Fruit fly (Drosophila melanogaster) whole organism, embryonic: ENCODE data around the gene Fbw5.
A peak's percentile ranks its signal among the peaks of the same experiment; 100 is the strongest.

ENCODE experiments used
- CG1024 ChIP-seq: fragments of 200-800 bp; sonication (Bioruptor generic); IDR thresholded peaks from 2 replicates; pipeline ENCODE4 v1.3.6; 2022; ENCODE audit warnings: missing biosample characterization, missing genetic modification characterization
- CG10462 ChIP-seq: fragments of 200-800 bp; sonication (Bioruptor generic); optimal IDR thresholded peaks from 2 replicates; lab custom pipeline; 2016; ENCODE audit warnings: missing biosample characterization, missing genetic modification characterization
- CG11456 ChIP-seq: fragments of 200-800 bp; sonication (Bioruptor generic); IDR thresholded peaks from 3 replicates; pipeline ENCODE4 v1.3.6; 2022; ENCODE audit warnings: missing biosample characterization, missing genetic modification characterization
- CG11560 ChIP-seq: fragments of 200-800 bp; sonication (Bioruptor generic); IDR thresholded peaks from 3 replicates; pipeline ENCODE4 v1.3.6; 2022; ENCODE audit warnings: missing biosample characterization, missing genetic modification characterization
- CG12942 ChIP-seq: fragments of 200-800 bp; sonication (Bioruptor generic); optimal IDR thresholded peaks from 3 replicates; lab custom pipeline; 2016; ENCODE audit warnings: missing biosample characterization, missing genetic modification characterization
- CG14014 ChIP-seq: fragments of 200-800 bp; sonication (Bioruptor generic); IDR thresholded peaks from 2 replicates; pipeline ENCODE4 v1.3.6; 2022; ENCODE audit warnings: missing biosample characterization, missing genetic modification characterization
- CG15514 ChIP-seq: fragments of 200-800 bp; sonication (Bioruptor generic); optimal IDR thresholded peaks from 3 replicates; lab custom pipeline; 2017; ENCODE audit warnings: missing biosample characterization, missing genetic modification characterization, mild to moderate bottlenecking, moderate library complexity, missing genetic modification reagents
- CG16779 ChIP-seq: fragments of 200-800 bp; sonication (Bioruptor generic); IDR thresholded peaks from 2 replicates; pipeline ENCODE4 v1.3.6; 2022; ENCODE audit warnings: missing biosample characterization, missing genetic modification characterization
- CG17385 ChIP-seq: fragments of 200-800 bp; sonication (Bioruptor generic); optimal IDR thresholded peaks from 3 replicates; lab custom pipeline; 2018; ENCODE audit warnings: missing biosample characterization, mild to moderate bottlenecking, missing genetic modification characterization
- CG2129 ChIP-seq: fragments of 200-800 bp; sonication (Bioruptor generic); IDR thresholded peaks from 2 replicates; pipeline ENCODE4 v1.3.6; 2022; ENCODE audit warnings: missing biosample characterization, missing genetic modification characterization; ENCODE audit not compliant: partially characterized antibody
- CG31365 ChIP-seq: fragments of 200-800 bp; sonication (Bioruptor generic); optimal IDR thresholded peaks from 2 replicates; lab custom pipeline; 2018; ENCODE audit warnings: missing biosample characterization, mild to moderate bottlenecking, missing genetic modification characterization
- CG3281 ChIP-seq: fragments of 200-800 bp; sonication (Bioruptor generic); optimal IDR thresholded peaks from 3 replicates; lab custom pipeline; 2017; ENCODE audit warnings: missing biosample characterization, mild to moderate bottlenecking, missing genetic modification characterization
- CG3838 ChIP-seq: fragments of 200-800 bp; sonication (Bioruptor generic); optimal IDR thresholded peaks from 3 replicates; lab custom pipeline; 2016; ENCODE audit warnings: missing biosample characterization, missing genetic modification characterization
- CG43689 ChIP-seq: fragments of 200-800 bp; sonication (Bioruptor generic); IDR thresholded peaks from 2 replicates; pipeline ENCODE4 v1.3.6; 2022; ENCODE audit warnings: missing biosample characterization, missing genetic modification characterization
- CG4820 ChIP-seq: fragments of 200-800 bp; sonication (Bioruptor generic); optimal IDR thresholded peaks from 3 replicates; lab custom pipeline; 2016; ENCODE audit warnings: missing biosample characterization, missing genetic modification characterization
- CG4854 ChIP-seq: fragments of 200-800 bp; sonication (Bioruptor generic); optimal IDR thresholded peaks from 2 replicates; lab custom pipeline; 2016; ENCODE audit warnings: missing biosample characterization, missing genetic modification characterization, inconsistent platforms
- CG6175 ChIP-seq: fragments of 200-800 bp; sonication (Bioruptor generic); IDR thresholded peaks from 3 replicates; pipeline ENCODE4 v1.3.6; 2022; ENCODE audit warnings: missing biosample characterization, missing genetic modification characterization
- CG6854 ChIP-seq: fragments of 200-800 bp; sonication (Bioruptor generic); optimal IDR thresholded peaks from 3 replicates; lab custom pipeline; 2017; ENCODE audit warnings: missing biosample characterization, mild to moderate bottlenecking, missing genetic modification characterization
- CG9727 ChIP-seq: fragments of 200-800 bp; sonication (Bioruptor generic); optimal IDR thresholded peaks from 3 replicates; lab custom pipeline; 2017; ENCODE audit warnings: missing biosample characterization, mild to moderate bottlenecking, missing genetic modification characterization
- Dip2 ChIP-seq: fragments of 200-800 bp; sonication (Bioruptor generic); IDR thresholded peaks from 2 replicates; pipeline ENCODE4 v1.3.6; 2022; ENCODE audit warnings: missing biosample characterization, missing genetic modification characterization
- Doc2 ChIP-seq: fragments of 200-800 bp; sonication (Bioruptor generic); IDR thresholded peaks from 2 replicates; pipeline ENCODE4 v1.3.6; 2022; ENCODE audit warnings: missing biosample characterization, missing genetic modification characterization
- E2f1 ChIP-seq: fragments of 200-800 bp; sonication (Bioruptor generic); IDR thresholded peaks from 2 replicates; pipeline ENCODE4 v1.3.6; 2022; ENCODE audit warnings: missing biosample characterization, missing genetic modification characterization
- ERR ChIP-seq: fragments of 200-800 bp; sonication (Bioruptor generic); optimal IDR thresholded peaks from 2 replicates; lab custom pipeline; 2016; ENCODE audit warnings: missing biosample characterization, missing genetic modification characterization
- Ets65A ChIP-seq: fragments of 200-800 bp; sonication (Bioruptor generic); peaks from one replicate; lab custom pipeline; 2016; ENCODE audit warnings: missing biosample characterization, missing genetic modification characterization
- HLH4C ChIP-seq: fragments of 200-800 bp; sonication (Bioruptor generic); IDR thresholded peaks from 3 replicates; pipeline ENCODE4 v1.3.6; 2022; ENCODE audit warnings: missing biosample characterization, missing genetic modification characterization; ENCODE audit not compliant: partially characterized antibody
- HLHmδ ChIP-seq: fragments of 200-800 bp; sonication (Bioruptor generic); optimal IDR thresholded peaks from 2 replicates; lab custom pipeline; 2018; ENCODE audit warnings: missing biosample characterization, mild to moderate bottlenecking, missing genetic modification characterization, moderate library complexity
- Mad ChIP-seq: fragments of 200-800 bp; sonication (Bioruptor generic); optimal IDR thresholded peaks from 2 replicates; lab custom pipeline; 2016; ENCODE audit warnings: missing biosample characterization, missing genetic modification characterization
- NC2α ChIP-seq: fragments of 200-800 bp; sonication (Bioruptor generic); optimal IDR thresholded peaks from 2 replicates; lab custom pipeline; 2016; ENCODE audit warnings: missing biosample characterization, missing genetic modification characterization
- Oaz ChIP-seq: fragments of 200-800 bp; sonication (Bioruptor generic); IDR thresholded peaks from 2 replicates; pipeline ENCODE4 v1.3.6; 2022; ENCODE audit warnings: missing biosample characterization, missing genetic modification characterization
- Opbp ChIP-seq: fragments of 200-800 bp; sonication (Bioruptor generic); IDR thresholded peaks from 3 replicates; pipeline ENCODE4 v1.3.6; 2022; ENCODE audit warnings: missing biosample characterization, missing genetic modification characterization; ENCODE audit not compliant: partially characterized antibody
- Side ChIP-seq: fragments of 200-800 bp; sonication (Bioruptor generic); optimal IDR thresholded peaks from 2 replicates; lab custom pipeline; 2016; ENCODE audit warnings: missing biosample characterization, missing genetic modification characterization
- Tbp ChIP-seq: fragments of >200 bp; optimal IDR thresholded peaks from 2 replicates; lab custom pipeline; 2018; ENCODE audit warnings: missing biosample characterization, missing genetic modification characterization
- Usf ChIP-seq: fragments of 200-800 bp; sonication (Bioruptor generic); optimal IDR thresholded peaks from 2 replicates; lab custom pipeline; 2017; ENCODE audit warnings: missing genotype, missing biosample characterization, missing genetic modification characterization
- abd-A ChIP-seq: fragments of 200-800 bp; sonication (Bioruptor generic); optimal IDR thresholded peaks from 3 replicates; lab custom pipeline; 2019; ENCODE audit warnings: missing biosample characterization, mild to moderate bottlenecking, missing genetic modification characterization, moderate library complexity
- ato ChIP-seq: fragments of 200-800 bp; sonication (Bioruptor generic); IDR thresholded peaks from 2 replicates; pipeline ENCODE4 v1.3.6; 2022; ENCODE audit warnings: missing biosample characterization, missing genetic modification characterization; ENCODE audit not compliant: partially characterized antibody
- dati ChIP-seq: fragments of 200-800 bp; sonication (Bioruptor generic); IDR thresholded peaks from 2 replicates; pipeline ENCODE4 v1.3.6; 2022; ENCODE audit warnings: missing biosample characterization, missing genetic modification characterization
- disco-r ChIP-seq: fragments of 200-800 bp; sonication (Bioruptor generic); optimal IDR thresholded peaks from 2 replicates; lab custom pipeline; 2016; ENCODE audit warnings: missing biosample characterization, missing genetic modification characterization
- ems ChIP-seq: fragments of 200-800 bp; sonication (Bioruptor generic); optimal IDR thresholded peaks from 3 replicates; lab custom pipeline; 2016; ENCODE audit warnings: missing biosample characterization, missing genetic modification characterization
- exex ChIP-seq: fragments of 200-800 bp; sonication (Bioruptor generic); optimal IDR thresholded peaks from 4 replicates; lab custom pipeline; 2018; ENCODE audit warnings: missing biosample characterization, mild to moderate bottlenecking, missing genetic modification characterization, moderate library complexity
- gcm2 ChIP-seq: fragments of 200-800 bp; sonication (Bioruptor generic); optimal IDR thresholded peaks from 2 replicates; lab custom pipeline; 2016; ENCODE audit warnings: missing biosample characterization, missing genetic modification characterization
- gem ChIP-seq: fragments of 200-800 bp; sonication (Bioruptor generic); optimal IDR thresholded peaks from 2 replicates; lab custom pipeline; 2019; ENCODE audit warnings: missing biosample characterization, mild to moderate bottlenecking, missing genetic modification characterization, moderate library complexity
- gsb ChIP-seq: fragments of 200-800 bp; sonication (Bioruptor generic); IDR thresholded peaks from 2 replicates; pipeline ENCODE4 v1.3.6; 2022; ENCODE audit warnings: missing biosample characterization, missing genetic modification characterization
- ham ChIP-seq: fragments of 200-800 bp; sonication (Bioruptor generic); IDR thresholded peaks from 2 replicates; pipeline ENCODE4 v1.3.6; 2022; ENCODE audit warnings: missing biosample characterization, missing genetic modification characterization
- kay ChIP-seq: fragments of 200-800 bp; sonication (Bioruptor generic); optimal IDR thresholded peaks from 2 replicates; lab custom pipeline; 2016; ENCODE audit warnings: missing biosample characterization, missing genetic modification characterization
- ken ChIP-seq: fragments of 200-800 bp; sonication (Bioruptor generic); IDR thresholded peaks from 3 replicates; pipeline ENCODE4 v1.3.6; 2022; ENCODE audit warnings: missing biosample characterization, missing genetic modification characterization
- lov ChIP-seq, 2 experiments: fragments of 200-800 bp in 1 of 2; fragments of >200 bp in 1 of 2; sonication (Bioruptor generic) in 1 of 2; IDR thresholded peaks in 1 of 2; optimal IDR thresholded peaks in 1 of 2; 2 replicates in 1 of 2; 3 replicates in 1 of 2; pipeline versions ENCODE4 v1.3.6 to Lab custom; 2017 to 2022; ENCODE audit warnings: missing biosample characterization in 1 of 2, missing genetic modification characterization in 1 of 2
- otp ChIP-seq: fragments of 200-800 bp; sonication (Bioruptor generic); IDR thresholded peaks from 3 replicates; pipeline ENCODE4, ENCODE4 v1.3.6; 2022; ENCODE audit warnings: missing biosample characterization, missing genetic modification characterization
- pnt ChIP-seq: fragments of 200-800 bp; sonication (Bioruptor generic); optimal IDR thresholded peaks from 3 replicates; lab custom pipeline; 2016; ENCODE audit warnings: missing biosample characterization, missing genetic modification characterization
- slbo ChIP-seq: fragments of 200-800 bp; sonication (Bioruptor generic); IDR thresholded peaks from 2 replicates; pipeline ENCODE4 v1.3.6; 2022; ENCODE audit warnings: missing biosample characterization, missing genetic modification characterization
- so ChIP-seq: fragments of 200-800 bp; sonication (Bioruptor generic); IDR thresholded peaks from 3 replicates; pipeline ENCODE4 v1.3.6; 2022; ENCODE audit warnings: missing biosample characterization, missing genetic modification characterization

Gene Fbw5

DNA sequence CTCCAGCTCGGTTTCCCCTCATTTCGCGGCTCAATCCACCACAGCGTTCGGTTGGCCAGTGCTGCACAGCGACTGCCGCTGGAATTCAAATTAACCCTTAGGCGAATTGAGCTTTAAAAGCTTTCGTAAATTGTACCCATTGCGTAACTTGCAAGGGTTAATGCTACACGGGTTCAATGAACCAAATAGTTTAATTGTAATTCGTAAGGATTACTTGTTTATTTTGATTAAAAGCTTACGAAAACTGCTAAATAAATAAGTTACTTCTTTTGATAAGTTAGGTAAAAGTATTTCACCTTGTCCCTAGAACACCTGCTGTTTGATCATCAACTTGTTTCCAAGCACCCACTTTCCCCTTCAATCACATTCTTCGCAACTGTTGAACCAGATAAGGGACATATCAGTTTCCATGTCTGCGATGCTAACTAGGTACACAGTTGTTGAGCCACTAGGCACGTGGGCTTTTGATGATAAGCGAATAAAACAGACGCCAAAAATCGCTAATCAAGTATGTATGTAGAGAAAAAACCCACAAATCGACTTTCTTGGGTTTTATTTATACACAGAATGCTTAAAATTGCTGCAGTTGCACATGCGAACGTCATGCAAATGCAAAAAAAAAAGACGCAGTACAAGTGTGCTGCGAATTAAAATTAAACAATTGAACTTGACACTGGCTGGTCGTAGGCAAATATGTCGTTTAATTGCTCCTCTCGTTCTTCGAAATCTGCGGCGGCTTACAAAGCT, 19.6 kb downstream of the Fbw5 start, which contains the start of gene Pfas (continued):
- TF ChIP-seq CG16779 (GFP tag; lab: Robert Waterston, UW) (no peak), Doc2 (GFP tag; lab: Robert Waterston, UW) (no peak), CG43689 (GFP tag; lab: Robert Waterston, UW) (no peak), CG10462 (GFP tag; lab: Kevin White, UChicago) (no peak), slbo (GFP tag; lab: Robert Waterston, UW) (peak; percentile 65), CG12942 (peak; percentile 36), Opbp (GFP tag; lab: Robert Waterston, UW) (no peak), CG4854 (GFP tag; lab: Kevin White, UChicago) (peak; percentile 46), Usf (GFP tag; lab: Kevin White, UChicago) (no peak), lov (optimal IDR thresholded peaks at IDR 0.05; lab: Kevin White, UChicago) (no peak), lov (GFP tag; IDR thresholded peaks at IDR 0.05; lab: Robert Waterston, UW) (no peak), CG6175 (GFP tag; lab: Robert Waterston, UW) (no peak), Ets65A (GFP tag; lab: Kevin White, UChicago) (no peak), otp (GFP tag; lab: Robert Waterston, UW) (no peak), CG11560 (tag; lab: Robert Waterston, UW) (no peak), CG9727 (peak; percentile 62), ken (GFP tag; lab: Robert Waterston, UW) (peak; percentile 43; the same call in 1 of the 3 replicates), HLHmδ (GFP tag; lab: Kevin White, UChicago) (no peak), Dip2 (GFP tag; lab: Robert Waterston, UW) (no peak), so (GFP tag; lab: Robert Waterston, UW) (no peak), Mad (no peak), CG15514 (GFP tag; lab: Kevin White, UChicago) (peak; percentile 76), ERR (GFP tag; lab: Kevin White, UChicago) (peak; percentile 46), gem (tag; lab: Kevin White, UChicago) (no peak), E2f1 (GFP tag; lab: Robert Waterston, UW) (peak; percentile 22; the same call in 1 of the 2 replicates), CG3281 (peak; percentile 73), CG2129 (GFP tag; lab: Robert Waterston, UW) (no peak), Oaz (GFP tag; lab: Robert Waterston, UW) (no peak), CG11456 (GFP tag; lab: Robert Waterston, UW) (0 out of 3 replicates have a peak, but pooled peaks have one; percentile 34), ems (peak; percentile 41), exex (peak; percentile 78), NC2α (GFP tag; lab: Kevin White, UChicago) (no peak), dati (no peak), kay (peak; percentile 45), CG4820 (GFP tag; lab: Kevin White, UChicago) (peak; percentile 28), pnt (GFP tag; lab: Kevin White, UChicago) (peak; percentile 3), CG1024 (GFP tag; lab: Robert Waterston, UW) (no peak), Side (peak; percentile 50), CG31365 (peak; percentile 55), CG3838 (GFP tag; lab: Kevin White, UChicago) (no peak), HLH4C (GFP tag; lab: Robert Waterston, UW) (no peak), ato (GFP tag; lab: Robert Waterston, UW) (no peak), gcm2 (GFP tag; lab: Kevin White, UChicago) (no peak), CG14014 (GFP tag; lab: Robert Waterston, UW) (peak; percentile 42; the same call in 1 of the 2 replicates), abd-A (tag; lab: Kevin White, UChicago) (no peak), CG6854 (GFP tag; lab: Kevin White, UChicago) (no peak), gsb (GFP tag; lab: Robert Waterston, UW) (no peak), ham (GFP tag; lab: Robert Waterston, UW) (no peak), CG17385 (GFP tag; lab: Kevin White, UChicago) (peak; percentile 26), disco-r (GFP tag; lab: Kevin White, UChicago) (no peak), Tbp (GFP tag; lab: Kevin White, UChicago) (no peak)
